Fruit fly (Drosophila melanogaster) whole organism, embryonic: ENCODE results near the gene CycC.

Experiments used
- Asciz ChIP-seq: fragments of 200-800 bp; sonication (Bioruptor generic); optimal IDR thresholded peaks from 2 replicates; lab custom pipeline; 2017; ENCODE audit warnings: missing biosample characterization, mild to moderate bottlenecking, missing genetic modification characterization, missing genetic modification reagents
- Atf3 ChIP-seq: fragments of 200-800 bp; sonication (Bioruptor generic); optimal IDR thresholded peaks from 3 replicates; lab custom pipeline; 2016; ENCODE audit warnings: missing biosample characterization, missing genetic modification characterization
- Atf6 ChIP-seq: fragments of 200-800 bp; sonication (Bioruptor generic); IDR thresholded peaks from 2 replicates; pipeline ENCODE4 v1.3.6; 2022; ENCODE audit warnings: missing biosample characterization, missing genetic modification characterization
- Bgb ChIP-seq: fragments of 200-800 bp; sonication (Bioruptor generic); IDR thresholded peaks from 2 replicates; pipeline ENCODE4 v1.3.6; 2022; ENCODE audit warnings: missing biosample characterization, missing genetic modification characterization; ENCODE audit not compliant: partially characterized antibody
- BtbVII ChIP-seq: fragments of 200-800 bp; sonication (Bioruptor generic); optimal IDR thresholded peaks from 3 replicates; lab custom pipeline; 2017; ENCODE audit warnings: missing biosample characterization, mild to moderate bottlenecking, missing genetic modification characterization
- CG1024 ChIP-seq: fragments of 200-800 bp; sonication (Bioruptor generic); IDR thresholded peaks from 2 replicates; pipeline ENCODE4 v1.3.6; 2022; ENCODE audit warnings: missing biosample characterization, missing genetic modification characterization
- CG11398 ChIP-seq: fragments of 200-800 bp; sonication (Bioruptor generic); optimal IDR thresholded peaks from 2 replicates; lab custom pipeline; 2016; ENCODE audit warnings: missing biosample characterization, missing genetic modification characterization
- CG11456 ChIP-seq: fragments of 200-800 bp; sonication (Bioruptor generic); IDR thresholded peaks from 3 replicates; pipeline ENCODE4 v1.3.6; 2022; ENCODE audit warnings: missing biosample characterization, missing genetic modification characterization
- CG11504 ChIP-seq: fragments of 200-800 bp; sonication (Bioruptor generic); optimal IDR thresholded peaks from 3 replicates; lab custom pipeline; 2019; ENCODE audit warnings: missing biosample characterization, mild to moderate bottlenecking, missing genetic modification characterization, moderate library complexity
- CG11696 ChIP-seq: fragments of 200-800 bp; sonication (Bioruptor generic); IDR thresholded peaks from 2 replicates; pipeline ENCODE4 v1.3.6; 2022; ENCODE audit warnings: missing biosample characterization, missing genetic modification characterization
- CG12391 ChIP-seq: fragments of 200-800 bp; sonication (Bioruptor generic); optimal IDR thresholded peaks from 3 replicates; lab custom pipeline; 2018; ENCODE audit warnings: missing biosample characterization, mild to moderate bottlenecking, missing genetic modification characterization, moderate library complexity
- CG14667 ChIP-seq: fragments of 200-800 bp; sonication (Bioruptor generic); IDR thresholded peaks from 2 replicates; pipeline ENCODE4 v1.3.6; 2022; ENCODE audit warnings: missing biosample characterization, missing genetic modification characterization
- CG17568 ChIP-seq: fragments of 200-800 bp; sonication (Bioruptor generic); optimal IDR thresholded peaks from 2 replicates; lab custom pipeline; 2018; ENCODE audit warnings: missing biosample characterization, mild to moderate bottlenecking, missing genetic modification characterization, moderate library complexity
- CG3065 ChIP-seq: fragments of 200-800 bp; sonication (Bioruptor generic); optimal IDR thresholded peaks from 2 replicates; lab custom pipeline; 2016; ENCODE audit warnings: missing biosample characterization, missing genetic modification characterization
- CG3163 ChIP-seq: fragments of 200-800 bp; sonication (Bioruptor generic); optimal IDR thresholded peaks from 3 replicates; lab custom pipeline; 2016; ENCODE audit warnings: missing biosample characterization, missing genetic modification characterization
- CG34224 ChIP-seq: fragments of 200-800 bp; sonication (Bioruptor generic); IDR thresholded peaks from 3 replicates; pipeline ENCODE4 v1.3.6; 2022; ENCODE audit warnings: missing biosample characterization, missing genetic modification characterization; ENCODE audit not compliant: partially characterized antibody
- CG4617 ChIP-seq: fragments of 200-800 bp; sonication (Bioruptor generic); optimal IDR thresholded peaks from 3 replicates; lab custom pipeline; 2016; ENCODE audit warnings: missing biosample characterization, missing genetic modification characterization, borderline replicate concordance
- CG5180 ChIP-seq: fragments of 200-800 bp; sonication (Bioruptor generic); optimal IDR thresholded peaks from 3 replicates; lab custom pipeline; 2017; ENCODE audit warnings: missing biosample characterization, missing genetic modification characterization, mild to moderate bottlenecking, moderate library complexity, missing genetic modification reagents
- CG5953 ChIP-seq: fragments of 200-800 bp; sonication (Bioruptor generic); IDR thresholded peaks from 2 replicates; pipeline ENCODE4 v1.3.6; 2022; ENCODE audit warnings: missing biosample characterization, missing genetic modification characterization
- CG6683 ChIP-seq: fragments of 200-800 bp; sonication (Bioruptor generic); optimal IDR thresholded peaks from 2 replicates; lab custom pipeline; 2017; ENCODE audit warnings: missing biosample characterization, mild to moderate bottlenecking, missing genetic modification characterization, missing genetic modification reagents
- CG7745 ChIP-seq: fragments of 200-800 bp; sonication (Bioruptor generic); optimal IDR thresholded peaks from 2 replicates; lab custom pipeline; 2018; ENCODE audit warnings: missing biosample characterization, mild to moderate bottlenecking, missing genetic modification characterization, moderate library complexity
- CG8359 ChIP-seq: fragments of 200-800 bp; sonication (Bioruptor generic); optimal IDR thresholded peaks from 2 replicates; lab custom pipeline; 2017; ENCODE audit warnings: missing biosample characterization, mild to moderate bottlenecking, missing genetic modification characterization, borderline replicate concordance
- Deaf1 ChIP-seq: fragments of 200-800 bp; optimal IDR thresholded peaks from 3 replicates; lab custom pipeline; 2019; ENCODE audit warnings: missing biosample characterization, mild to moderate bottlenecking, missing genetic modification characterization, moderate library complexity
- Dref ChIP-seq: fragments of 200-800 bp; sonication (Bioruptor generic); IDR thresholded peaks from 2 replicates; pipeline ENCODE4 v1.3.6; 2022; ENCODE audit warnings: missing biosample characterization, missing genetic modification characterization
- Fer1 ChIP-seq: fragments of 200-800 bp; sonication (Bioruptor generic); optimal IDR thresholded peaks from 2 replicates; lab custom pipeline; 2017; ENCODE audit warnings: missing biosample characterization, mild to moderate bottlenecking, missing genetic modification characterization
- Fer3 ChIP-seq: fragments of 200-800 bp; sonication (Bioruptor generic); optimal IDR thresholded peaks from 2 replicates; lab custom pipeline; 2018; ENCODE audit warnings: missing biosample characterization, mild to moderate bottlenecking, missing genetic modification characterization, moderate library complexity
- GATAe ChIP-seq: fragments of 200-800 bp; sonication (Bioruptor generic); conservative IDR thresholded peaks from 2 replicates; pipeline ENCODE4 v1.3.6; 2022; ENCODE audit warnings: missing biosample characterization, missing genetic modification characterization
- Gug ChIP-seq: fragments of 200-800 bp; sonication (Bioruptor generic); IDR thresholded peaks from 4 replicates; pipeline ENCODE4 v1.3.6; 2022; ENCODE audit warnings: missing biosample characterization, missing genetic modification characterization
- MBD-R2 ChIP-seq: fragments of 200-800 bp; sonication (Bioruptor generic); IDR thresholded peaks from 2 replicates; pipeline ENCODE4 v1.3.6; 2022; ENCODE audit warnings: missing biosample characterization, missing genetic modification characterization
- MTF-1 ChIP-seq: fragments of 200-800 bp; sonication (Bioruptor generic); optimal IDR thresholded peaks from 2 replicates; lab custom pipeline; 2018; ENCODE audit warnings: missing biosample characterization, mild to moderate bottlenecking, missing genetic modification characterization, borderline replicate concordance
- Med ChIP-seq: fragments of 200-800 bp; sonication (Bioruptor generic); peaks from one replicate; lab custom pipeline; 2016; ENCODE audit warnings: missing biosample characterization, missing genetic modification characterization, mild to moderate bottlenecking, inconsistent platforms, moderate library complexity
- Myb ChIP-seq: fragments of 200-800 bp; sonication (Bioruptor generic); optimal IDR thresholded peaks from 2 replicates; lab custom pipeline; 2016; ENCODE audit warnings: missing biosample characterization, missing genetic modification characterization
- Neu2 ChIP-seq: fragments of 200-800 bp; sonication (Bioruptor generic); optimal IDR thresholded peaks from 3 replicates; lab custom pipeline; 2016; ENCODE audit warnings: missing biosample characterization, missing genetic modification characterization, borderline replicate concordance
- Oli ChIP-seq: fragments of 200-800 bp; sonication (Bioruptor generic); optimal IDR thresholded peaks from 2 replicates; lab custom pipeline; 2018; ENCODE audit warnings: missing biosample characterization, mild to moderate bottlenecking, missing genetic modification characterization, moderate library complexity
- Rfx ChIP-seq: fragments of 200-800 bp; sonication (Bioruptor generic); IDR thresholded peaks from 2 replicates; pipeline ENCODE4 v1.3.6; 2022; ENCODE audit warnings: missing biosample characterization, missing genetic modification characterization
- ap ChIP-seq: fragments of 200-800 bp; sonication (Bioruptor generic); IDR thresholded peaks from 2 replicates; pipeline ENCODE4 v1.3.6; 2022; ENCODE audit warnings: missing biosample characterization, missing genetic modification characterization
- ash1 ChIP-seq: fragments of 200-800 bp; sonication (Bioruptor generic); optimal IDR thresholded peaks from 2 replicates; lab custom pipeline; 2018; ENCODE audit warnings: missing biosample characterization, mild to moderate bottlenecking, missing genetic modification characterization
- dati ChIP-seq: fragments of 200-800 bp; sonication (Bioruptor generic); IDR thresholded peaks from 2 replicates; pipeline ENCODE4 v1.3.6; 2022; ENCODE audit warnings: missing biosample characterization, missing genetic modification characterization
- dimm ChIP-seq: fragments of 200-800 bp; sonication (Bioruptor generic); IDR thresholded peaks from 2 replicates; pipeline ENCODE4 v1.3.6; 2022; ENCODE audit warnings: missing biosample characterization, missing genetic modification characterization
- disco-r ChIP-seq: fragments of 200-800 bp; sonication (Bioruptor generic); optimal IDR thresholded peaks from 2 replicates; lab custom pipeline; 2016; ENCODE audit warnings: missing biosample characterization, missing genetic modification characterization
- dm ChIP-seq: fragments of 200-800 bp; sonication (Bioruptor generic); optimal IDR thresholded peaks from 3 replicates; lab custom pipeline; 2016; ENCODE audit warnings: missing biosample characterization, missing genetic modification characterization
- inv ChIP-seq: fragments of 200-800 bp; sonication (Bioruptor generic); IDR thresholded peaks from 2 replicates; pipeline ENCODE4 v1.3.6; 2022; ENCODE audit warnings: missing biosample characterization, missing genetic modification characterization; ENCODE audit not compliant: partially characterized antibody
- lilli ChIP-seq: fragments of 200-800 bp; sonication (Bioruptor generic); optimal IDR thresholded peaks from 3 replicates; lab custom pipeline; 2016; ENCODE audit warnings: missing biosample characterization, missing genetic modification characterization
- slou ChIP-seq: fragments of 200-800 bp; sonication (Bioruptor generic); optimal IDR thresholded peaks from 3 replicates; lab custom pipeline; 2016; ENCODE audit warnings: missing biosample characterization, missing genetic modification characterization
- vnd ChIP-seq: fragments of 200-800 bp; sonication (Bioruptor generic); IDR thresholded peaks from 3 replicates; pipeline ENCODE4 v1.3.6; 2022; ENCODE audit warnings: missing biosample characterization, missing genetic modification characterization; ENCODE audit not compliant: partially characterized antibody
- zf30C ChIP-seq: fragments of 200-800 bp; sonication (Bioruptor generic); optimal IDR thresholded peaks from 3 replicates; lab custom pipeline; 2018; ENCODE audit warnings: missing biosample characterization, mild to moderate bottlenecking, missing genetic modification characterization

Gene CycC

dm6 chr3R:14901408-14902352 is 11.7 kb upstream of the CycC start, which contains the start of gene RpS5b (continued):
- no peak for TF ChIP-seq CG5953 (GFP tag; lab: Robert Waterston, UW)
- no peak for TF ChIP-seq CG11504 (tag; lab: Kevin White, UChicago)
- no peak for TF ChIP-seq CG4617 (GFP tag; lab: Kevin White, UChicago)
- no peak for TF ChIP-seq Atf6 (GFP tag; lab: Robert Waterston, UW)
- no peak for TF ChIP-seq dm (GFP tag; lab: Kevin White, UChicago)
- TF ChIP-seq Gug (GFP tag; lab: Robert Waterston, UW), result no peak
- peak; percentile 78 for TF ChIP-seq Myb (GFP tag; lab: Kevin White, UChicago)
- TF ChIP-seq Bgb (GFP tag; lab: Robert Waterston, UW), result no peak
- TF ChIP-seq CG6683, result no peak
- TF ChIP-seq Fer1 (GFP tag; lab: Kevin White, UChicago), result no peak
- no peak for TF ChIP-seq Asciz
- no peak for TF ChIP-seq ash1
- peak; percentile 3 for TF ChIP-seq Fer3 (tag; lab: Kevin White, UChicago)
- TF ChIP-seq slou (GFP tag; lab: Kevin White, UChicago), result no peak
- TF ChIP-seq inv (GFP tag; lab: Robert Waterston, UW), result no peak
- peak; percentile 16; the same call in 1 of the 2 replicates for TF ChIP-seq MBD-R2 (GFP tag; lab: Robert Waterston, UW)
- no peak for TF ChIP-seq CG11456 (GFP tag; lab: Robert Waterston, UW)
- no peak for TF ChIP-seq CG12391 (tag; lab: Kevin White, UChicago)
- no peak for TF ChIP-seq Atf3 (GFP tag; lab: Kevin White, UChicago)
- no peak for TF ChIP-seq CG3163 (GFP tag; lab: Kevin White, UChicago)
- no peak for TF ChIP-seq lilli (GFP tag; lab: Kevin White, UChicago)
- TF ChIP-seq Rfx (GFP tag; lab: Robert Waterston, UW), result peak; percentile 34; the same call in 1 of the 2 replicates
- no peak for TF ChIP-seq CG14667
- no peak for TF ChIP-seq CG1024 (GFP tag; lab: Robert Waterston, UW)
- TF ChIP-seq MTF-1 (GFP tag; lab: Kevin White, UChicago), result no peak
- TF ChIP-seq disco-r (GFP tag; lab: Kevin White, UChicago), result no peak
- TF ChIP-seq CG3065, result no peak
- TF ChIP-seq CG11696 (GFP tag; lab: Robert Waterston, UW), result no peak
- TF ChIP-seq CG8359 (GFP tag; lab: Kevin White, UChicago), result no peak
- no peak for TF ChIP-seq CG7745 (tag; lab: Kevin White, UChicago)
- TF ChIP-seq Med (GFP tag; lab: Kevin White, UChicago), result peak; percentile 53

DNA sequence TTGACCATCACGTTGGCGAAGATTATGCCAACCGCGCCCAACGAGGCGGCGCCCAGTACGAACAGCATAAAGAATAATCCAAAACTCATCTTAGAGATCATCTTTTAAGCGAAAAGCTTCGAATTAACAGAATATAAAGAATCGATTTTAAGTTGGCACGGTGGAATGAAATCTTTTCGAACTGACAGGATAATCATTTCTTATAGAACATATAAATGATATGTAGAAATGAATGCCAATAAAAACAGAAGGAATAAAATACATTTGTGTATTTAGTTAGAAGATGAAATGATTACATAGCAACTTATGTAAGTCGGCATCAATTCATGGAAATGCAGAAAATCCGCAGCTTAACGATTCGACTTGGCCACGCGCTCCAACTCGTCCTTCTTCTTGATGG is 10.2 kb upstream of the CycC start, which contains the start of gene VhaPPA1-2:
TSS of gene VhaPPA1-2 (minus strand) at position 101 of the 400 bp plus-strand sequence.
- TF ChIP-seq vnd (GFP tag; lab: Robert Waterston, UW), result no peak

dm6 chr3R:14898280-14898756 is 8.3 kb upstream of the CycC start, which contains the start of the genes Nup93-2 and CG3817:
TSS of gene Nup93-2 (minus strand) at chr3R:14898372.
TSS of gene CG3817 (plus strand) at chr3R:14898739.
- TF ChIP-seq ap (GFP tag; lab: Robert Waterston, UW), result no peak
- TF ChIP-seq dimm (GFP tag; lab: Robert Waterston, UW), result no peak
- no peak for TF ChIP-seq CG11398 (GFP tag; lab: Kevin White, UChicago)
- TF ChIP-seq CG34224, result no peak
- no peak for TF ChIP-seq zf30C (GFP tag; lab: Kevin White, UChicago)
- TF ChIP-seq CG17568 (GFP tag; lab: Kevin White, UChicago), result no peak
- no peak for TF ChIP-seq Oli (tag; lab: Kevin White, UChicago)
- no peak for TF ChIP-seq GATAe (GFP tag; lab: Robert Waterston, UW)
- no peak for TF ChIP-seq Neu2 (GFP tag; lab: Kevin White, UChicago)
- peak; percentile 28 for TF ChIP-seq Fer3 (tag; lab: Kevin White, UChicago)
- no peak for TF ChIP-seq BtbVII (GFP tag; lab: Kevin White, UChicago)
- TF ChIP-seq Dref (GFP tag; lab: Robert Waterston, UW), result peak; percentile 41
- TF ChIP-seq CG5180 (GFP tag; lab: Kevin White, UChicago), result peak; percentile 15
- no peak for TF ChIP-seq Asciz
- TF ChIP-seq Deaf1 (tag; lab: Kevin White, UChicago), result peak; percentile 13
- TF ChIP-seq dati (GFP tag; lab: Robert Waterston, UW), result no peak
